Fruit fly (Drosophila melanogaster): ENCODE measurements around the gene SelG.

dm6 chrX:11839308-11839707, 47.8 kb upstream of the SelG start, which contains the start of gene Cyp28c1:
- TF ChIP-seq CTCF (optimal IDR thresholded peaks at IDR 0.05) (no peak), CG8478 (optimal IDR thresholded peaks at IDR 0.05) (no peak)
